Worm (Caenorhabditis elegans) whole organism, L4 larva: Measurements from ENCODE around the gene C04F6.7.

Experiments used
- D1046.2 ChIP-seq: fragments of 200-800 bp; sonication (Bioruptor generic); IDR thresholded peaks from 2 replicates; pipeline ENCODE4 v1.3.6; 2022; ENCODE audit warnings: missing genetic modification characterization, missing compliant biosample characterization
- F26F4.8 ChIP-seq: fragments of 200-800 bp; sonication (Bioruptor generic); conservative IDR thresholded peaks from 2 replicates; pipeline ENCODE4 v1.3.6; 2022; ENCODE audit warnings: missing genetic modification characterization, missing compliant biosample characterization
- aly-2 ChIP-seq: sonication (generic microtip); optimal IDR thresholded peaks from 2 replicates; lab custom pipeline; 2018; ENCODE audit warnings: missing biosample characterization, missing genetic modification characterization
- ama-1 ChIP-seq: fragments of 150-350 bp; optimal IDR thresholded peaks from 2 replicates; lab custom pipeline; 2014; ENCODE audit warnings: inconsistent platforms, mixed read lengths
- egl-27 ChIP-seq: sonication (generic microtip); optimal IDR thresholded peaks from 3 replicates; lab custom pipeline; 2017; ENCODE audit warnings: missing biosample characterization, missing genetic modification reagents, missing genetic modification characterization
- nhr-10 ChIP-seq: fragments of 150-350 bp; optimal IDR thresholded peaks from 2 replicates; lab custom pipeline; 2014; ENCODE audit warnings: missing biosample characterization, missing genetic modification characterization
- skn-1 ChIP-seq: fragments of 150-350 bp; optimal IDR thresholded peaks from 2 replicates; lab custom pipeline; 2014; ENCODE audit warnings: missing biosample characterization, missing genetic modification characterization
- tag-97 ChIP-seq: fragments of 200-800 bp; sonication (Bioruptor generic); IDR thresholded peaks from 2 replicates; pipeline ENCODE4 v1.3.6; 2022; ENCODE audit warnings: missing genetic modification characterization, missing compliant biosample characterization
- unc-62 ChIP-seq, 3 experiments: fragments of 150-350 bp in 1 of 3; sonication (generic microtip); optimal IDR thresholded peaks in 2 of 3; peaks in 1 of 3; 1 replicate in 1 of 3; 2 replicates in 2 of 3; lab custom pipeline; 2014 to 2017; ENCODE audit warnings: missing biosample characterization in 3 of 3, missing genetic modification characterization in 3 of 3, missing genetic modification reagents in 3 of 3, missing genotype in 1 of 3

DNA sequence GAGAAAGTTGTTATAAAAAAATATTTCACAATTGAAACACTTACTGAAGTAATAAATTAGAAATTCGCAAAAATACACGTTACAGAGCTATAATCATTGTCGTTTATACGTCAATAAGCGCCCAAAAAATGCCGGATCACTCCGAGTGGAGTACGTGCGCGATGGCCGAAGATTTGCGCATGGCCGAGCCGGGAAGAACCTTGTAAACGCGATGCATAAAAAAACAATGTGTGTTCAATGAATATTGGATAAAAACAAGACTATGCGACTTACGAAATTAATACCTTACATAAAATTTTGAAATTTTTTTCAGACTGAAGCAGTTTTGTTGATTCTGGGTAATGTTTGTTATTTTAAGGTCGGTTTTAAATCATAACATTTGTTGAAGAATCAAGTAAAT, 39.9 kb downstream of the C04F6.7 start, which contains the start of gene sorf-1:
- no peak for TF ChIP-seq D1046.2 (GFP tag; lab: Robert Waterston, UW)
- no peak for TF ChIP-seq ama-1 (lab: Kevin White, UChicago)
- TF ChIP-seq nhr-10 (tag; lab: Kevin White, UChicago): no peak
- no peak for TF ChIP-seq skn-1 (tag; lab: Kevin White, UChicago)
- TF ChIP-seq tag-97: no peak
- TF ChIP-seq aly-2 (tag; lab: Kevin White, UChicago): no peak
- TF ChIP-seq egl-27 (tag; lab: Kevin White, UChicago): no peak
- no peak for TF ChIP-seq unc-62 (GFP tag; optimal IDR thresholded peaks at IDR 0.05 in 1 of 2; lab: Kevin White, UChicago)
- TF ChIP-seq unc-62 (tag; optimal IDR thresholded peaks at IDR 0.05; lab: Kevin White, UChicago): no peak
- TF ChIP-seq F26F4.8 (GFP tag; lab: Robert Waterston, UW): no peak
